Fruit fly (Drosophila melanogaster): ENCODE measurements around the gene CG2493.

CG2493 gene

DNA sequence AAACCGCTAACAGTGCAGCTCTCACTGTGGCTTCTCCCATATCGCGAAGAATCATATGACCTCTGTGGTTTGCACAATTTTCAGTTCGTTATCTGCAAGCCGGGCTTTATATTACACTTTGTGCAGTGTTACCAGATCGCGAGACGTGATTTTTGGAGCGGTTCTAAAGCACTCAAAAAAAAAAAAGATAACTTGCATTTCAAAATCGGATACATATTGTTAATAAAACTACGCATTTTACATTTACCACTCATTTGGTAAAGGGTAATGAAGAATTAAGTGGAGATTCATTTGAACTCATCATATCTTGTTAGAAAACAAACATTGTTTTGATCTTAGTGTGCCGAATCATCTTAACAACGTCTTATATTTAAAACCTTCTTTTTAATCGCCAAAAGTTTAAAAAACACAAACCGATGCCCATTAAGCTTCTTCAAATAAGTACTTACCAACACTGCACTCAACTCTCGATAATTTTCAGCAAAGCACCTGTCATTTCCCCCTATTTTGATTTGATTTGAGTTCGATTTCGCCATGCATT, at the start of gene CG2493:
Gene CG2493 (minus strand): TSS at position 129 of the 541 bp plus-strand sequence.
- TF ChIP-seq ttk (optimal IDR thresholded peaks at IDR 0.05) (no peak), Myc (optimal IDR thresholded peaks at IDR 0.05) (no peak), h (optimal IDR thresholded peaks at IDR 0.05) (no peak), insv (optimal IDR thresholded peaks at IDR 0.05) (no peak), psq (optimal IDR thresholded peaks at IDR 0.05) (no peak)

DNA sequence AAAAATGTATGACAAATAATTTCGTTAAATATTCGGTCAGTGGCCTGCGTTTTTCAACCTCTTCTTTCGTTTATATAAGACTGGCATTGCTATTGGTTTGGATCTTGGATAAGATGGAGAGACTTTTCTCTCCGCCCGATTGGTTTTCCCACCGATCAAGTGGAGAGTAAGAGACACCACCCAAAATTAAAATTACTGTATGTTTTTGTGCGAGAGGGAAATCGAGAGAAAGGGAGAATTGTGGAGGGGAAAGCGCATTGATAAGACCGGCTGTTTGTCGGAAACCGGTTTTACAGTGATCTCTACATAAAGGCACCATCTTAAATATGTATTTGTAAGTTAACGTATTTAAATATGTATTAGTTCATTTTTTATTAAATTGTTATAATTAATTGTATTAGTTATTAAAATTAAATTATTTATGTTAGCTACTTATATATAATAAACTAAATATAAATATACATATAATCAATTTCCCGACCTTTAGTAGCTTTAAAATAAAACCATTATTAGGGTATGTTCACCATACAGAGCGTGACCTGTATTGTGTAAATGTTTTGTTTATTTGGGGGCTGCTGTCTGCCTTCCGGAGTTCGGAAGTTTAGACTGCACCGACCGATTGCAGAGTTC, 31.3 kb upstream of the CG2493 start, which contains the start of gene CG34007:
Gene CG34007 (plus strand): TSS at position 608 of the 630 bp plus-strand sequence.
- TF ChIP-seq ttk (optimal IDR thresholded peaks at IDR 0.05) = no peak
- no peak for TF ChIP-seq h (optimal IDR thresholded peaks at IDR 0.05)
- no peak for TF ChIP-seq Myc (optimal IDR thresholded peaks at IDR 0.05)
- no peak for TF ChIP-seq insv (optimal IDR thresholded peaks at IDR 0.05)
- TF ChIP-seq Sin3A (optimal IDR thresholded peaks at IDR 0.05) = no peak
- TF ChIP-seq psq (optimal IDR thresholded peaks at IDR 0.05) = no peak

DNA sequence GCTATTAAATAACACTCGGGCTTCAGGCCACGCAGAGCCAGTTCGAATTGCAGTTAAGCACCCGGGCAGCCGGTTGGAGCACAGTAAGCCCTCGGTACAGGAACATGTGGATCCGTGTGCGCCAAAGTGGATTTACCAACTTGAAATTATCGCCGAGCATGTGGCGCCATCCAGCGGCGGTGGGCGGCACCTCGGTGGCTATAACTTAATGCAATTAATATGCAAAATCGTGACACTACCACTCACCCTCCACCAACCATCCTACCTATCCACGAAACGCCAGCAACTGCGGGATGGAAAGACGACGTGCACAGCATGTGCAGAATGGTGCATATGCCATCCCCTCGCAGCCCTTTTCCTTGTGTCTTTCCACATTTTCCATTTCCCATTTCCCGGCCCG, 24.9 kb upstream of the CG2493 start:
- TF ChIP-seq Sin3A (optimal IDR thresholded peaks at IDR 0.05) (no peak), ttk (optimal IDR thresholded peaks at IDR 0.05) (no peak)

DNA sequence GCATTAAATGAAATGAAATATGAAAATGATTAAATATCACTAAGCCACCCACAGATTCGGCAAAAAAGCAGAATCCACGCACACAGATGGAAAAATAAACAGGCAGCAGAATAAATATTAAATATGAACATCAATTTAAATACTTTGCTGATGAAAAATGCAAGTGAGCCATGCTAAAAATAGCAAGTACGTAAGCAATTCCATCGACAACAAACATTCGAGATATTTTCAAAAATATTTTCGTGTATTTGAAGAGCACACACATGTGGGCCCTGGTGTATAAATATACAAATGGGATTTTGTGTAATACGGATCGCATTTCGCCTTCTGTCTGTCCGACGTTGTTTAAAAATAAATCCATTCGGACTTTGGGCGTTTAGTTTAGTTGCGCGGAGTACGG, 24.5 kb upstream of the CG2493 start:
- no peak for TF ChIP-seq insv (optimal IDR thresholded peaks at IDR 0.05)
- no peak for TF ChIP-seq ttk (optimal IDR thresholded peaks at IDR 0.05)
- TF ChIP-seq psq (optimal IDR thresholded peaks at IDR 0.05) = no peak
- no peak for TF ChIP-seq h (optimal IDR thresholded peaks at IDR 0.05)
- no peak for TF ChIP-seq Myc (optimal IDR thresholded peaks at IDR 0.05)
- TF ChIP-seq Sin3A (optimal IDR thresholded peaks at IDR 0.05) = no peak

DNA sequence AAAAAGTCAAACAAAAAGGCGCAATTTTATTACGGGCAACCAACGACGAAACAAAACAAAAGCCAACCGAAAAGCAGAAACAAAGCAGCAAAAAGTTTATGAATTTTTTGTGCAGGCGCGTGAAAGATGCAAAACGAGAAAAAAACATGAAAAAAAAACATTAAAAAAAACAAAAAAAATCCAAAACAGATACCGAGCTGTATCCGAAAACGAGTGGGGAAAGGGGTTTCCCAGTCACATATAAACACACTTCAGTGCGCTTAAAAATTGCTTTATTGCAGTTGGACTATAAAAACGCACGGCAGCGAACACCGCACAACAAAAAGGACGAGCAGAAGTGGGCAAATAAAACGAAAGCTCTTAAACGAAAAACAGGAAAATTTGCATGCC, 23.5 kb upstream of the CG2493 start:
- no peak for TF ChIP-seq Sin3A (optimal IDR thresholded peaks at IDR 0.05)
- TF ChIP-seq insv (optimal IDR thresholded peaks at IDR 0.05) = no peak
- TF ChIP-seq h (optimal IDR thresholded peaks at IDR 0.05) = no peak
- TF ChIP-seq psq (optimal IDR thresholded peaks at IDR 0.05) = no peak
- no peak for TF ChIP-seq Myc (optimal IDR thresholded peaks at IDR 0.05)
- TF ChIP-seq ttk (optimal IDR thresholded peaks at IDR 0.05) = no peak

DNA sequence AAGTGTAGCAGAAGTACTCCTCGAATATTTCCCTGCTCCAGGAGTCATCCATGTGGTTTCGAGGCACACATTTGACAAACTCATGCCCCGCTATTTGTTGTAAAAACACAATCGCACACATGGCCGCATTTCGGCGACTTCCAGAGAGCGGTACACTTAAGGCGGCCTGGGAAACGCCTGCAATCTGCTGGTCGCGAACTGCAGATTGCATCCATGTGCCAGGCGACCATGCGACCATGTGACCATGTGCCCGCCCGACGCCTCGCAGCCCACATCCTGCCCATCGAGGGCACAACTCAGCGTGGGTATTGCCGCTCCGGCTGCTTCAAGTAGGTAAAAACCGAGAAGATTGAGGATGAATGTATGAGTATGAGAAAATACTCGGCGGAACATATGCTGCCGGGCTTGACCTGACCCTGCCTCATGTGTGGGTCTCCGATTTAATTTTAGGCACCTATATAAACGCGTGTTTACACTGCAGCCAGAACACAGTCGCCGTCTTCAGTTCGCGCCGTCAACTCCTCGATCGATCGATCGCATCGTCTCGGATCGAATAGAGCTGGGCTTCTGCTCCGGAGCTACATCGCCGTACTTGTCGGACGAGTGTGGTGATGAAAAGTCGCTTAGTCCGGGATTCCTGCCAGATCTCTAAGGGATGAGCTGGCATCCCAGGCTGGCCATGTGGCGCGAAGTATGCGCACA, 23.0 kb upstream of the CG2493 start:
- no peak for TF ChIP-seq psq (optimal IDR thresholded peaks at IDR 0.05)
- TF ChIP-seq Sin3A (optimal IDR thresholded peaks at IDR 0.05) = no peak
- TF ChIP-seq Myc (optimal IDR thresholded peaks at IDR 0.05) = no peak
- no peak for TF ChIP-seq ttk (optimal IDR thresholded peaks at IDR 0.05)
- TF ChIP-seq insv (optimal IDR thresholded peaks at IDR 0.05) = no peak
- TF ChIP-seq h (optimal IDR thresholded peaks at IDR 0.05) = no peak

DNA sequence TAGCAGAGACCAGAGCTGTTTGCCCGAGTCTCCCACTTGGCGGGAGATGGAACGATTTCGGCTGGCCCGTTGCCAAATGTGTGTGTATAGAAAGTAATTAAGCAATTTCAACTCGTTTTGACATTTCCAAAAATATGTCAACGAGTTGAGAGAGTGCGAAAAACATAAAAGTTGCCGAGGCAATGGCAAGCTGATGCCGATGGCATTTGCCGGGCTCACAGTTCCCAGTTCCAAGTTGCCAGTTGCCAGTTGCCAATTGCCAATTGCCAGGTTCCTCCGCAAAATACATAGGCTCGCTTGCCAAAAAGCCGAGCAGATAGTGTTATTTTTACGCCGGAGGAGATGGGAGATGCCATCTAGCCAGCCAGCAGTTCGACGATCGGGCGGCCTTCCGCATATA, 20.4 kb upstream of the CG2493 start:
- TF ChIP-seq h (optimal IDR thresholded peaks at IDR 0.05) (no peak), ttk (optimal IDR thresholded peaks at IDR 0.05) (no peak), Sin3A (optimal IDR thresholded peaks at IDR 0.05) (no peak), Myc (optimal IDR thresholded peaks at IDR 0.05) (no peak), psq (optimal IDR thresholded peaks at IDR 0.05) (no peak), insv (optimal IDR thresholded peaks at IDR 0.05) (no peak)

DNA sequence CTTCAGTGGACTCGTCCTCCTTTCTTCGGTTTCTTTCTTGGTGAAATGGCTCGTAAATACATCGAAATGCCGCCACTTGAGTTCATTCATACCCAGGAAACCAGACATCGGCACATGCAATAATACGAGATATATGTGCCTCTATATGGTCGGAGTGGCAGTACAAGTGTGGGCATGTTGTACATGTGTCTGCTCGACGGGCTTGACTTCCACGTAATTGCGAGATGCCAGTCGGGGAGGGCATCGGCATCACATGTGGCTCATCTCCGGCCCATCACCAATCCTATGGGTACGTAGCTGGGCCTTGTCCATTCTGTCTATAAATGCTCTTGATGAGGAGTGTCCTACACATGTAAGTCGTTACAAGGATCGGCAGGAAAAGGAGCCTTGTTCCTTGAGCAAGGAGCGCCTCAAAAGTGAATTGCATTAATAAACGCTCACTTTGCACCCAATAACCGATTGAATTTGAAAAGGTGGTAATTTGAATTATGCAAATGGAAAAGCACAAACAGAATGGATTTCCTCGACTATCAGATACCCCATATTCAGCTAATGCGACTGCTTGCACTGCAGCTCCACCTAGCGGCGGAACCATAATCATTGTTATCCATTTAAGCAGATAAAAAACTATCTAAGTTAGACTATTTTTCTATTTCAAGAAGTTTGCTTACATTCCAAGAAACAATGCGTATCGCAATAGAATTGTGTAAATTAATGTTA, 18.1 kb upstream of the CG2493 start:
- TF ChIP-seq insv (optimal IDR thresholded peaks at IDR 0.05) = no peak
- no peak for TF ChIP-seq ttk (optimal IDR thresholded peaks at IDR 0.05)
- TF ChIP-seq h (optimal IDR thresholded peaks at IDR 0.05) = no peak
- TF ChIP-seq psq (optimal IDR thresholded peaks at IDR 0.05) = no peak

DNA sequence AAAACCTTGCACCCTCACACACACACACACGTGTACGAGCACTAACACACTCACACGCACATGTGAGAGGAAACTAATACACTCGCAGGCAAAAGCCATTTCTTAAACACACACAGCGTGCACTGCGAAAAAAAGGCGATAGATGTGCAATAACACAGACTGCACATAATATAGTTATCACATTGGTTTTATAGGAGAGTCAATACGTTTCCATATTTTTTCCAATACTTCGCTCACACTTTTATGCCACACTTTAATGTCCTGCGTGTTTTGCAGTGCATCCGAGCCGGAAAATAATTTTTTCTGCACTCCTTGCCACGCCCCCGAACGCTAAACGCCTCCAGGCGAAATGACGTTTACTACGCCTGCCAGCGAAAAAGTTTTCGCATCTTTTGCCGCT, 16.4 kb upstream of the CG2493 start:
- no peak for TF ChIP-seq Myc (optimal IDR thresholded peaks at IDR 0.05)
- no peak for TF ChIP-seq h (optimal IDR thresholded peaks at IDR 0.05)
- TF ChIP-seq ttk (optimal IDR thresholded peaks at IDR 0.05) = no peak
- TF ChIP-seq psq (optimal IDR thresholded peaks at IDR 0.05) = no peak
- no peak for TF ChIP-seq Sin3A (optimal IDR thresholded peaks at IDR 0.05)
- no peak for TF ChIP-seq insv (optimal IDR thresholded peaks at IDR 0.05)

DNA sequence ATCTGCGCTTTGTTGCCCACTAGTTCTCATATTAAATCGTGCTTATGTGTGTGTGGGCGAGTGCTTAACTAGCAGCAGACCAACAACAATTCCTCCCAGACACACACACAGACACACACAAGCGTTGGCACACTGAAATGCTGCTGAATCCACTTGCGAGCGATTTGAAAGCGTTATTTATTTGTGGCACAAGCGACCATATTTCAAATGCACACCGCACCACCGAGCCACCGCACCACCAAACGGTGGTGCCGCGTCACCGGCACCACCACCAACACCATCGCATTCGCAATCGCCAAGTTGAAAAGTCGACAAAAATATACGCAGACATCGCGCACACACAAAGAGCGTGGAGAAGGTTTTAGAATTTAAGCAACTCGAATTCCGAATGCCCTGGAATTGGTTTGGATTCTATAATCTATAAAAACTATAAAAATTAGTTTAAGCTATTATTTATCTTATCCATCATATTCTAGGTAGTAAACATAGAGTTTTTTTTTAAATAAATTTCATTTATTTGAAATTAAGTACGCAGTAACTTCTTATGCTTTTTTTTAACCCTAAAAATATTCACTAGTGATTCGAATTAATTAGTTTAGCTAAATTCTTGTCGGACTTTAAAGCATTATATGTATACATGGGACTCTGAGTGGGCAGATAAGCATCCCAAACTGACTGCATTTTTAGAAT, 15.4 kb upstream of the CG2493 start:
- TF ChIP-seq Sin3A (optimal IDR thresholded peaks at IDR 0.05) (no peak), psq (optimal IDR thresholded peaks at IDR 0.05) (no peak), ttk (optimal IDR thresholded peaks at IDR 0.05) (no peak), Myc (optimal IDR thresholded peaks at IDR 0.05) (no peak)

DNA sequence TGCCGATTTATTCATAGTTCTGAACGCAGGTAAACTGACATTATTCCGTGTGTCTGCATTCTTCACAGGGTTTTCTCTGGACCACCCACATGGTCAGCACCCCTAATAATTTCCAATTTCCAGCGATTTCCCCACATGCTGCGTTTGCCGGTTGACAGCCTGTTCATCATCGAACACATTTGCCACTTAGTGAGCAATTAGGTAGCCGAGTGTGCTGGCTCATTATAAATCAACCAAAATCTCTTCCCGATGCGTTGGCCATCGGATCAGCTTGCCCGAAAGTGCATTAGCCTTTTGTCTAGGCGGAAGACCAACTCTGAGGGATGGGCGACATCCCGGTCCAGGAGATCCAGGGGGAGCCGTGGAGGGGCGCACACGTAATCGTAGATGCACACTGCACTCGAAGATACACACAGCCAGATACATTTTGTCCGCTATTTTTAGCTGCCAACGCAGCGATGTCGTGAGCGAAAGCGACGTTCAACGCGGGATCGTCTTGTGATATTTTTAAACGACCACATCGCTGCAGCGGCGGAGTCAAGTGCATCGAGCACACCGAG, 13.6 kb upstream of the CG2493 start:
- TF ChIP-seq ttk (optimal IDR thresholded peaks at IDR 0.05) (no peak), Myc (optimal IDR thresholded peaks at IDR 0.05) (no peak), psq (optimal IDR thresholded peaks at IDR 0.05) (no peak), h (optimal IDR thresholded peaks at IDR 0.05) (no peak), Sin3A (optimal IDR thresholded peaks at IDR 0.05) (no peak), insv (optimal IDR thresholded peaks at IDR 0.05) (no peak)
